Worm (Caenorhabditis elegans) whole organism, mixed stage, embryonic: Measurements from ENCODE around the gene gly-1.

Source experiments
- M03D4.4 ChIP-seq: sonication (generic microtip); optimal IDR thresholded peaks from 2 replicates; lab custom pipeline; 2017; ENCODE audit warnings: mild to moderate bottlenecking, missing genetic modification characterization, missing compliant biosample characterization
- bed-3 ChIP-seq: fragments of 200-800 bp; sonication (Bioruptor generic); optimal IDR thresholded peaks from 3 replicates; lab custom pipeline; 2018; ENCODE audit warnings: mild to moderate bottlenecking, missing genetic modification characterization, moderate library complexity, missing compliant biosample characterization
- blmp-1 ChIP-seq: fragments of 150-350 bp; optimal IDR thresholded peaks from 2 replicates; lab custom pipeline; 2014; ENCODE audit warnings: missing biosample characterization, missing genetic modification characterization
- ceh-39 ChIP-seq: fragments of 150-350 bp; optimal IDR thresholded peaks from 2 replicates; lab custom pipeline; 2014; ENCODE audit warnings: missing biosample characterization, missing genetic modification characterization
- ceh-43 ChIP-seq: fragments of 200-800 bp; sonication (Bioruptor generic); optimal IDR thresholded peaks from 2 replicates; lab custom pipeline; 2018; ENCODE audit warnings: mild to moderate bottlenecking, missing genetic modification characterization, moderate library complexity, missing compliant biosample characterization
- ceh-83 ChIP-seq: fragments of 200-800 bp; sonication (Bioruptor generic); optimal IDR thresholded peaks from 2 replicates; lab custom pipeline; 2018; ENCODE audit warnings: mild to moderate bottlenecking, missing genetic modification characterization, missing compliant biosample characterization
- ces-1 ChIP-seq: fragments of 150-350 bp; optimal IDR thresholded peaks from 2 replicates; lab custom pipeline; 2014; ENCODE audit warnings: missing biosample characterization, missing genetic modification reagents, missing genetic modification characterization
- cnd-1 ChIP-seq: fragments of 200-800 bp; sonication (Bioruptor generic); optimal IDR thresholded peaks from 2 replicates; lab custom pipeline; 2018; ENCODE audit warnings: mild to moderate bottlenecking, missing genetic modification characterization, missing compliant biosample characterization
- elt-1 ChIP-seq: sonication (generic microtip); optimal IDR thresholded peaks from 2 replicates; lab custom pipeline; 2017; ENCODE audit warnings: missing genetic modification characterization, mild to moderate bottlenecking, missing compliant biosample characterization, antibody characterized with exemption, moderate library complexity, borderline replicate concordance; ENCODE audit not compliant: insufficient read depth
- elt-3 ChIP-seq: fragments of 150-350 bp; optimal IDR thresholded peaks from 2 replicates; lab custom pipeline; 2014; ENCODE audit warnings: missing biosample characterization, missing genetic modification characterization
- hlh-1 ChIP-seq: fragments of 150-350 bp; optimal IDR thresholded peaks from 2 replicates; lab custom pipeline; 2014; ENCODE audit warnings: missing biosample characterization, missing genetic modification reagents, missing genetic modification characterization
- lin-13 ChIP-seq: fragments of 150-350 bp; optimal IDR thresholded peaks from 2 replicates; lab custom pipeline; 2014; ENCODE audit warnings: missing biosample characterization, missing genetic modification characterization
- lin-32 ChIP-seq: fragments of 200-800 bp; sonication (Bioruptor generic); optimal IDR thresholded peaks from 2 replicates; lab custom pipeline; 2018; ENCODE audit warnings: mild to moderate bottlenecking, missing genetic modification characterization, missing compliant biosample characterization
- lsy-2 ChIP-seq: fragments of 150-350 bp; optimal IDR thresholded peaks from 2 replicates; lab custom pipeline; 2014; ENCODE audit warnings: missing biosample characterization, missing genetic modification characterization
- mep-1 ChIP-seq: fragments of 150-350 bp; optimal IDR thresholded peaks from 2 replicates; lab custom pipeline; 2017; ENCODE audit warnings: missing biosample characterization, missing genetic modification reagents, missing genetic modification characterization, inconsistent platforms
- mls-2 ChIP-seq: sonication (generic microtip); optimal IDR thresholded peaks from 2 replicates; lab custom pipeline; 2016; ENCODE audit warnings: mild to moderate bottlenecking, missing genetic modification characterization, moderate library complexity, missing compliant biosample characterization
- nhr-12 ChIP-seq: fragments of 150-350 bp; optimal IDR thresholded peaks from 2 replicates; lab custom pipeline; 2014; ENCODE audit warnings: missing biosample characterization, missing genetic modification characterization
- nhr-2 ChIP-seq: fragments of 150-350 bp; optimal IDR thresholded peaks from 2 replicates; lab custom pipeline; 2014; ENCODE audit warnings: missing biosample characterization, missing genetic modification characterization
- nhr-237 ChIP-seq: fragments of 150-350 bp; optimal IDR thresholded peaks from 2 replicates; lab custom pipeline; 2014; ENCODE audit warnings: missing biosample characterization, missing genetic modification characterization
- nhr-28 ChIP-seq: fragments of 150-350 bp; optimal IDR thresholded peaks from 2 replicates; lab custom pipeline; 2014; ENCODE audit warnings: missing biosample characterization, missing genetic modification characterization
- nhr-76 ChIP-seq: sonication (generic microtip); optimal IDR thresholded peaks from 2 replicates; lab custom pipeline; 2017; ENCODE audit warnings: missing biosample characterization, missing genetic modification characterization
- pha-4 ChIP-seq: fragments of 150-350 bp; optimal IDR thresholded peaks from 2 replicates; lab custom pipeline; 2018; ENCODE audit warnings: missing biosample characterization, missing genetic modification reagents, missing genetic modification characterization
- sem-2 ChIP-seq: fragments of 200-800 bp; sonication (Bioruptor generic); optimal IDR thresholded peaks from 2 replicates; lab custom pipeline; 2018; ENCODE audit warnings: mild to moderate bottlenecking, missing genetic modification characterization, missing compliant biosample characterization
- snpc-4 ChIP-seq: fragments of 150-350 bp; optimal IDR thresholded peaks from 2 replicates; lab custom pipeline; 2014; ENCODE audit warnings: missing biosample characterization, missing genetic modification characterization
- sptf-1 ChIP-seq: sonication (generic microtip); optimal IDR thresholded peaks from 2 replicates; lab custom pipeline; 2017; ENCODE audit warnings: mild to moderate bottlenecking, missing genetic modification characterization, moderate library complexity, missing compliant biosample characterization
- unc-120 ChIP-seq: sonication (generic microtip); optimal IDR thresholded peaks from 2 replicates; lab custom pipeline; 2017; ENCODE audit warnings: missing genetic modification characterization, missing compliant biosample characterization; ENCODE audit not compliant: poor library complexity, severe bottlenecking
- unc-39 ChIP-seq: fragments of 150-350 bp; optimal IDR thresholded peaks from 2 replicates; lab custom pipeline; 2014; ENCODE audit warnings: missing biosample characterization, missing genetic modification characterization
- unc-62 ChIP-seq: fragments of 150-350 bp; optimal IDR thresholded peaks from 2 replicates; lab custom pipeline; 2014; ENCODE audit warnings: missing biosample characterization, missing genetic modification reagents, missing genetic modification characterization
- ztf-11 ChIP-seq: fragments of 150-350 bp; optimal IDR thresholded peaks from 2 replicates; lab custom pipeline; 2014; ENCODE audit warnings: missing biosample characterization, missing genetic modification characterization

gly-1 gene

DNA sequence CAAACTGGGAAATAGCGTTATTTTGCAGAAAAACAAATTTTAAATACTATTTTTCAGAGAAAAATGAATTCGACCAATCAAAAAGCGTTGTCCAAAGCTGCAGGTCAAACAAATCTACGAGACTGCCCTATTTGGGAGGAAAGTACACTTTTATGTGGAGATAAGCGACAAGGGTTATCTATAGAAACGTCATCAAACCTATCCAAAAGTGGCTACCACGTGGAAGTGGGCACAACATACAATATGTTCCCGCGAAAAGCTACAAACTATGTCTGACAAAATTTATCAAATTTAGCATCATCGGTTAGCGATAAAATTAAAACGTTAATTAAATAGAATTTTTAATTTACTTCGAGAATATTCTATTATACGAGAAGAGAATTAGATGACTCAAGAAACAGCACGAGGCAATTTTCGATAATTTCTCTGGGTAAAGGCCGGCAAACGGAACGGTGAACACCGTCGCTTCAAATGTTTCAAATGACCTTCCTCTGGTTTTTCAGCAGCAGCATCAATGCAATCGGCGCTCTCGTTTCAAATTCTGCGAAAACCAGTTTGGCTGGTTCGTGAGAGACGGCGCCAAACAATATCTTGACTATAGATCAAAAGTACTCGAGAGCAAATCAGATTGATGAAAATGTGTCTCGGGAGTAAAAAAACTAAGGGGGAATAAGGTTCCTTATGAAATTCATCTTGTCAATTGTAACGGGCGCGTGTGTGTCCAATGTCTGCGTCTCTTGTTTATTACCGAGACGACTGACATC is 40.1 kb downstream of the gly-1 start:
- TF ChIP-seq lin-32, result no peak
- no peak for TF ChIP-seq bed-3 (GFP tag; lab: Kevin White, UChicago)
- TF ChIP-seq elt-3, result no peak
- TF ChIP-seq ceh-39 (tag; lab: Kevin White, UChicago), result no peak
- no peak for TF ChIP-seq ceh-83 (GFP tag; lab: Kevin White, UChicago)

DNA sequence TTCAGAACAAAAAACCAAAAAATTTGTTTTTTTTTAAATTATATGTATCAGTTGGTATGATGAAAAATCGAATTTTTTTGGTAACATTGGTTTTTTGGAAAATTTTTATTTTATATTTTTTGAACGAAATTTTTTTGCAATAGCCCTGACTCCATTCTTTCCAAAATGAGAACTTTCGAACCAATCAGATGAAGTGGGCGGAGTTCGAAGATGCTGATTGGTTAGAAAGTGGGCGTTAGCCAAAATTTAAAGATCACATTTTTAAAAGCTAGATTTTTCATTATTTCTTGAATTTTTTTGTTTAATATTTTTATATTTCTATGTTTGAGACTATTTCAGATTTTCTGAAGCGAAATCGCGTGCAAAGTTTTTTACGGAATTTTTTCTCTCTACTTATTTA is 40.7 kb downstream of the gly-1 start:
- TF ChIP-seq elt-1 (tag; lab: Kevin White, UChicago) (no peak), mep-1 (tag; lab: Kevin White, UChicago) (no peak), ceh-43 (GFP tag; lab: Kevin White, UChicago) (no peak), ces-1 (no peak), sptf-1 (tag; lab: Kevin White, UChicago) (no peak), blmp-1 (tag; lab: Kevin White, UChicago) (no peak), sem-2 (GFP tag; lab: Kevin White, UChicago) (no peak), elt-3 (no peak), M03D4.4 (tag; lab: Kevin White, UChicago) (no peak), pha-4 (tag; lab: Kevin White, UChicago) (no peak)
- TF ChIP-seq, all 35 proteins: peak for 0

DNA sequence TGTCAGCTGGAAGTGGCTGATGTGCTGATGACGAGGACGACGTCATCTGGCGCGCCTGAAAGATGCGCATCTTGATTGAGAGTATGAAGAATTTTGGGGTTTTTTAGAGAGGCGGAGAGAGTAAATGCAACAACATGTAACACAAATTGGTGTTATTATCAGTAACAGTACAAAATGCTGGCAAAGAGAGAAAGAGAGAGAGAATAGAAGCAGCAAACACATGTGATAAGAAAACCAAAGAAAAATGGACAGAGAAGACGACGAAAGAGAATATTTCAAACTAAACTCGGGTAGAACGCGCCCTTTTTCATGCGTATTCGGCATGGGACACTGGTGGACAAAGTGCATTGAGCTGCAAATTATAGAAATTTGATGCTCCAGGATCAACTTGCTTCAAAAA is 41.2 kb downstream of the gly-1 start, which contains the start of gene M106.3:
TSS of gene M106.3 (minus strand) at position 70 of the 400 bp plus-strand sequence.
- TF ChIP-seq lin-32 (no peak), lsy-2 (no peak), hlh-1 (tag; lab: Kevin White, UChicago) (no peak), bed-3 (GFP tag; lab: Kevin White, UChicago) (no peak), cnd-1 (tag; lab: Kevin White, UChicago) (no peak), unc-39 (no peak), unc-120 (tag; lab: Kevin White, UChicago) (no peak)
- TF ChIP-seq, all 35 proteins: peak for 0

DNA sequence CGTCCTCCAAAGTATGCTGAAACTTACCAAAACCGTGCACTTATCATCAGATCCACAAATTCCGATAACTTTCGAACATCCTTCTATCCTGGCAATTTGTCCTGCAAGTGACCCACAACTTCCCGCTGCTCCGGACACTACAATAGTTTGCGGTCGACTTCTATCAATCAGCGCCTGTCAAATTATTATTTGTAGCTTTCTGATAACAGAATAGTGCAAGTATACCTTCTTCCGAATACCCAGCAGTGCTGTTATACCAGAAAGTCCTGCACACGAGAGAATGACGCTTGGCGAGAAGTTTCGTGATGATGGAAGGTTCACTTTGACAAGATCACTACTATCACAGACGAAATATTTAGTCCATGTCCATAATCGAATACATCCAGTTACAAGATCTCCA is 42.6 kb downstream of the gly-1 start:
- TF ChIP-seq ces-1, result no peak
- TF ChIP-seq mep-1 (tag; lab: Kevin White, UChicago), result no peak
- TF ChIP-seq, all 35 proteins: peak for 0

DNA sequence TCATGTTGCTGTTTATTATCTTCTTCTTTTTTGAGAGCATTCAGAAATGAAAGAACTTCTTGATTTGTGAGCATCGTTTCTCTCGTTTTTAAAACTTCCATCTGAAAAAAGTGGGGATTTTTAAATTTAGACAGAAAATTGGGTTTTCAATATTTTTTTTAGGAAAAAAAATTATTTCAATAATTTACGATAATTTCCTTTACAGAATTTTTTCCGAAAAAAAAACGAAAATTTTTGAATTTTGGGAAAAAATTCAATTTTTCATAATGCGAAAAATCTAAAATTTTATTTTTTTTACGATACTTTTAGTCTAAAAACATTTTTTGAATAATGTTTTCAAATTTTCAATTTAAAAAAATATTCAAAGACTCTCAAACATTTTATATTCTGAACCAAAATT is 44.9 kb downstream of the gly-1 start, which contains the start of gene M106.7:
TSS of gene M106.7 (minus strand) at position 101 of the 400 bp plus-strand sequence.
- TF ChIP-seq nhr-12 (tag; lab: Kevin White, UChicago), result no peak
- no peak for TF ChIP-seq unc-39
- TF ChIP-seq ceh-39 (tag; lab: Kevin White, UChicago), result no peak
- TF ChIP-seq sptf-1 (tag; lab: Kevin White, UChicago), result no peak
- TF ChIP-seq ceh-43 (GFP tag; lab: Kevin White, UChicago), result no peak
- TF ChIP-seq mep-1 (tag; lab: Kevin White, UChicago), result no peak
- TF ChIP-seq snpc-4 (tag; lab: Kevin White, UChicago), result no peak
- no peak for TF ChIP-seq unc-120 (tag; lab: Kevin White, UChicago)
- TF ChIP-seq ztf-11, result no peak
- no peak for TF ChIP-seq mls-2 (tag; lab: Kevin White, UChicago)
- no peak for TF ChIP-seq nhr-237 (tag; lab: Kevin White, UChicago)

DNA sequence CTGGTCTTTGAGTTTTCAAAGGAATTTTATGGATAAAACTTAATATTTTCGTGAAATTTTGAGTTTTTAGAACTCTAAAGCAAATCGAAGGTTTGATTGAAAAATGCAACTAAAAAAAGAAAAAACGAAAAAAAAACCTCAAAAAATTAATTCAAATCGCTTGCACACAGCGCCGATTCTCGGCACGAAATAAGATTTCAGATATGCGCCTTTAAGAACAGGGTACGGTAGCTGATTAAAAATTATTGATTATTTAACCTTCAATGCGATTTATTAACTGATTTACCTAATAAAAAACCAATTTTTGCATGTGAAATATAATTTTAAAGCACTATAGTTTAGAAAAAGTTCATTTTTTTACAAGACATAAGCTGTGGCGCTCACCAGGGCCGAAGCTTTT is 49.1 kb downstream of the gly-1 start:
- no peak for TF ChIP-seq M03D4.4 (tag; lab: Kevin White, UChicago)
- TF ChIP-seq nhr-76 (tag; lab: Kevin White, UChicago), result no peak
- no peak for TF ChIP-seq mep-1 (tag; lab: Kevin White, UChicago)
- no peak for TF ChIP-seq ceh-43 (GFP tag; lab: Kevin White, UChicago)
- no peak for TF ChIP-seq unc-120 (tag; lab: Kevin White, UChicago)
- no peak for TF ChIP-seq unc-39
- TF ChIP-seq nhr-12 (tag; lab: Kevin White, UChicago), result no peak
- no peak for TF ChIP-seq nhr-28 (tag; lab: Kevin White, UChicago)
- TF ChIP-seq nhr-2 (tag; lab: Kevin White, UChicago), result no peak
- TF ChIP-seq lin-13, result no peak
- TF ChIP-seq unc-62 (GFP tag; lab: Kevin White, UChicago), result no peak
- no peak for TF ChIP-seq elt-3
- no peak for TF ChIP-seq ztf-11
- no peak for TF ChIP-seq ceh-39 (tag; lab: Kevin White, UChicago)
- TF ChIP-seq nhr-237 (tag; lab: Kevin White, UChicago), result no peak
